Fruit fly (Drosophila melanogaster) whole organism, embryonic: ENCODE measurements around the gene CG11892.
A peak's percentile ranks its signal among the peaks of the same experiment; 100 is the strongest.

Source experiments
- Ada2b ChIP-seq: fragments of 200-800 bp; sonication (Bioruptor generic); IDR thresholded peaks from 2 replicates; pipeline ENCODE4 v1.3.6; 2022; ENCODE audit warnings: missing biosample characterization, missing genetic modification characterization
- Blimp-1 ChIP-seq: fragments of 200-800 bp; sonication (Bioruptor generic); optimal IDR thresholded peaks from 3 replicates; lab custom pipeline; 2018; ENCODE audit warnings: missing biosample characterization, missing genetic modification characterization, mild to moderate bottlenecking, moderate library complexity, missing genetic modification reagents
- C15 ChIP-seq: fragments of 200-800 bp; sonication (Bioruptor generic); IDR thresholded peaks from 3 replicates; pipeline ENCODE4 v1.3.6; 2022; ENCODE audit warnings: missing biosample characterization, missing genetic modification characterization
- CG10321 ChIP-seq: fragments of 200-800 bp; sonication (Bioruptor generic); IDR thresholded peaks from 2 replicates; pipeline ENCODE4 v1.3.6; 2022; ENCODE audit warnings: missing biosample characterization, missing genetic modification characterization
- CG10366 ChIP-seq: fragments of 200-800 bp; sonication (Bioruptor generic); IDR thresholded peaks from 2 replicates; pipeline ENCODE4 v1.3.6; 2022; ENCODE audit warnings: missing biosample characterization, missing genetic modification characterization
- CG12659 ChIP-seq: fragments of 200-800 bp; sonication (Bioruptor generic); optimal IDR thresholded peaks from 3 replicates; lab custom pipeline; 2017; ENCODE audit warnings: mild to moderate bottlenecking, missing biosample characterization, missing genetic modification reagents, missing genetic modification characterization
- CG12744 ChIP-seq: fragments of 200-800 bp; sonication (Bioruptor generic); optimal IDR thresholded peaks from 2 replicates; lab custom pipeline; 2016; ENCODE audit warnings: missing biosample characterization, missing genetic modification characterization
- CG15269 ChIP-seq: fragments of 200-800 bp; sonication (Bioruptor generic); optimal IDR thresholded peaks from 2 replicates; lab custom pipeline; 2018; ENCODE audit warnings: missing biosample characterization, mild to moderate bottlenecking, missing genetic modification characterization, moderate library complexity
- CG1602 ChIP-seq: fragments of 200-800 bp; sonication (Bioruptor generic); optimal IDR thresholded peaks from 3 replicates; lab custom pipeline; 2016; ENCODE audit warnings: missing biosample characterization, missing genetic modification characterization
- CG17829 ChIP-seq: fragments of 200-800 bp; optimal IDR thresholded peaks from 2 replicates; lab custom pipeline; 2019; ENCODE audit warnings: missing biosample characterization, mild to moderate bottlenecking, missing genetic modification characterization, moderate library complexity
- CG30431 ChIP-seq: fragments of 200-800 bp; sonication (Bioruptor generic); optimal IDR thresholded peaks from 2 replicates; lab custom pipeline; 2017; ENCODE audit warnings: missing biosample characterization, missing genetic modification characterization
- CG31365 ChIP-seq: fragments of 200-800 bp; sonication (Bioruptor generic); optimal IDR thresholded peaks from 2 replicates; lab custom pipeline; 2018; ENCODE audit warnings: missing biosample characterization, mild to moderate bottlenecking, missing genetic modification characterization
- CG32532 ChIP-seq: fragments of 200-800 bp; sonication (Bioruptor generic); IDR thresholded peaks from 2 replicates; pipeline ENCODE4 v1.3.6; 2022; ENCODE audit warnings: missing biosample characterization, missing genetic modification characterization
- CG33213 ChIP-seq: fragments of 200-800 bp; sonication (Bioruptor generic); optimal IDR thresholded peaks from 3 replicates; lab custom pipeline; 2016; ENCODE audit warnings: missing biosample characterization, missing genetic modification characterization
- CG34224 ChIP-seq: fragments of 200-800 bp; sonication (Bioruptor generic); IDR thresholded peaks from 3 replicates; pipeline ENCODE4 v1.3.6; 2022; ENCODE audit warnings: missing biosample characterization, missing genetic modification characterization; ENCODE audit not compliant: partially characterized antibody
- CG4617 ChIP-seq: fragments of 200-800 bp; sonication (Bioruptor generic); optimal IDR thresholded peaks from 3 replicates; lab custom pipeline; 2016; ENCODE audit warnings: missing biosample characterization, missing genetic modification characterization, borderline replicate concordance
- CG4820 ChIP-seq: fragments of 200-800 bp; sonication (Bioruptor generic); optimal IDR thresholded peaks from 3 replicates; lab custom pipeline; 2016; ENCODE audit warnings: missing biosample characterization, missing genetic modification characterization
- CG6175 ChIP-seq: fragments of 200-800 bp; sonication (Bioruptor generic); IDR thresholded peaks from 3 replicates; pipeline ENCODE4 v1.3.6; 2022; ENCODE audit warnings: missing biosample characterization, missing genetic modification characterization
- CG9932 ChIP-seq: fragments of 200-800 bp; sonication (Bioruptor generic); IDR thresholded peaks from 2 replicates; pipeline ENCODE4 v1.3.6; 2022; ENCODE audit warnings: missing biosample characterization, missing genetic modification characterization
- Dip3 ChIP-seq: fragments of 200-800 bp; sonication (Bioruptor generic); optimal IDR thresholded peaks from 3 replicates; lab custom pipeline; 2016; ENCODE audit warnings: missing biosample characterization, missing genetic modification characterization
- Ets65A ChIP-seq: fragments of 200-800 bp; sonication (Bioruptor generic); peaks from one replicate; lab custom pipeline; 2016; ENCODE audit warnings: missing biosample characterization, missing genetic modification characterization
- HLH54F ChIP-seq: fragments of 200-800 bp; sonication (Bioruptor generic); optimal IDR thresholded peaks from 3 replicates; lab custom pipeline; 2016; ENCODE audit warnings: missing biosample characterization, missing genetic modification characterization
- Lim3 ChIP-seq: fragments of 200-800 bp; sonication (Bioruptor generic); IDR thresholded peaks from 2 replicates; pipeline ENCODE4 v1.3.6; 2022; ENCODE audit warnings: missing biosample characterization, missing genetic modification characterization
- MESR4 ChIP-seq: fragments of 200-800 bp; sonication (Bioruptor generic); optimal IDR thresholded peaks from 2 replicates; lab custom pipeline; 2018; ENCODE audit warnings: missing biosample characterization, mild to moderate bottlenecking, missing genetic modification characterization, moderate library complexity
- Meics ChIP-seq: fragments of 200-800 bp; sonication (Bioruptor generic); optimal IDR thresholded peaks from 2 replicates; lab custom pipeline; 2017; ENCODE audit warnings: missing biosample characterization, mild to moderate bottlenecking, missing genetic modification characterization
- Mes4 ChIP-seq: fragments of 200-800 bp; sonication (Bioruptor generic); optimal IDR thresholded peaks from 2 replicates; lab custom pipeline; 2016; ENCODE audit warnings: missing biosample characterization, missing genetic modification characterization
- Myb ChIP-seq: fragments of 200-800 bp; sonication (Bioruptor generic); optimal IDR thresholded peaks from 2 replicates; lab custom pipeline; 2016; ENCODE audit warnings: missing biosample characterization, missing genetic modification characterization
- Nf-YC ChIP-seq: fragments of 200-800 bp; optimal IDR thresholded peaks from 3 replicates; lab custom pipeline; 2019; ENCODE audit warnings: missing biosample characterization, mild to moderate bottlenecking, missing genetic modification characterization, moderate library complexity
- Ravus ChIP-seq: fragments of 200-800 bp; sonication (Bioruptor generic); IDR thresholded peaks from 2 replicates; pipeline ENCODE4 v1.3.6; 2022; ENCODE audit warnings: missing biosample characterization, missing genetic modification characterization
- Tbp ChIP-seq: fragments of >200 bp; optimal IDR thresholded peaks from 2 replicates; lab custom pipeline; 2018; ENCODE audit warnings: missing biosample characterization, missing genetic modification characterization
- amos ChIP-seq: fragments of 200-800 bp; sonication (Bioruptor generic); IDR thresholded peaks from 2 replicates; pipeline ENCODE4 v1.3.6; 2022; ENCODE audit warnings: missing biosample characterization, missing genetic modification characterization; ENCODE audit not compliant: partially characterized antibody
- croc ChIP-seq: fragments of 200-800 bp; sonication (Bioruptor generic); conservative IDR thresholded peaks from 3 replicates; pipeline ENCODE4 v1.3.6; 2022; ENCODE audit warnings: missing biosample characterization, missing genetic modification characterization
- crol ChIP-seq: fragments of 200-800 bp; sonication (Bioruptor generic); IDR thresholded peaks from 2 replicates; pipeline ENCODE4 v1.3.6; 2022; ENCODE audit warnings: missing biosample characterization, missing genetic modification characterization
- danr ChIP-seq: fragments of 200-800 bp; sonication (Bioruptor generic); IDR thresholded peaks from 2 replicates; pipeline ENCODE4 v1.3.6; 2022; ENCODE audit warnings: missing biosample characterization, missing genetic modification characterization
- dm ChIP-seq: fragments of 200-800 bp; sonication (Bioruptor generic); optimal IDR thresholded peaks from 3 replicates; lab custom pipeline; 2016; ENCODE audit warnings: missing biosample characterization, missing genetic modification characterization
- ftz-f1 ChIP-seq: fragments of 200-800 bp; sonication (Bioruptor generic); optimal IDR thresholded peaks from 2 replicates; lab custom pipeline; 2016; ENCODE audit warnings: missing biosample characterization, missing genetic modification characterization
- knrl ChIP-seq: fragments of 200-800 bp; sonication (Bioruptor generic); IDR thresholded peaks from 3 replicates; pipeline ENCODE4 v1.3.6; 2022; ENCODE audit warnings: missing biosample characterization, missing genetic modification characterization; ENCODE audit not compliant: partially characterized antibody
- lilli ChIP-seq: fragments of 200-800 bp; sonication (Bioruptor generic); optimal IDR thresholded peaks from 3 replicates; lab custom pipeline; 2016; ENCODE audit warnings: missing biosample characterization, missing genetic modification characterization
- mld ChIP-seq: fragments of 200-800 bp; sonication (Bioruptor generic); IDR thresholded peaks from 3 replicates; pipeline ENCODE4 v1.3.6; 2022; ENCODE audit warnings: missing biosample characterization, missing genetic modification characterization; ENCODE audit not compliant: partially characterized antibody
- org-1 ChIP-seq: fragments of 200-800 bp; sonication (Bioruptor generic); optimal IDR thresholded peaks from 2 replicates; lab custom pipeline; 2017; ENCODE audit warnings: missing biosample characterization, missing genetic modification characterization
- pb ChIP-seq: fragments of 200-800 bp; sonication (Bioruptor generic); optimal IDR thresholded peaks from 3 replicates; lab custom pipeline; 2016; ENCODE audit warnings: missing biosample characterization, missing genetic modification characterization
- psq ChIP-seq: fragments of 200-800 bp; sonication (Bioruptor generic); optimal IDR thresholded peaks from 2 replicates; lab custom pipeline; 2017; ENCODE audit warnings: missing biosample characterization, missing genetic modification characterization
- salm ChIP-seq: fragments of 200-800 bp; sonication (Bioruptor generic); optimal IDR thresholded peaks from 2 replicates; lab custom pipeline; 2018; ENCODE audit warnings: missing biosample characterization, mild to moderate bottlenecking, missing genetic modification characterization
- scrt ChIP-seq: fragments of 200-800 bp; sonication (Bioruptor generic); optimal IDR thresholded peaks from 2 replicates; lab custom pipeline; 2018; ENCODE audit warnings: missing biosample characterization, mild to moderate bottlenecking, missing genetic modification characterization, moderate library complexity
- sd ChIP-seq: fragments of 200-800 bp; sonication (Bioruptor generic); optimal IDR thresholded peaks from 3 replicates; lab custom pipeline; 2018; ENCODE audit warnings: missing biosample characterization, mild to moderate bottlenecking, missing genetic modification characterization, moderate library complexity
- slbo ChIP-seq: fragments of 200-800 bp; sonication (Bioruptor generic); IDR thresholded peaks from 2 replicates; pipeline ENCODE4 v1.3.6; 2022; ENCODE audit warnings: missing biosample characterization, missing genetic modification characterization
- trem ChIP-seq: fragments of 200-800 bp; optimal IDR thresholded peaks from 3 replicates; lab custom pipeline; 2019; ENCODE audit warnings: missing biosample characterization, mild to moderate bottlenecking, missing genetic modification characterization, moderate library complexity
- tx ChIP-seq: fragments of 200-800 bp; sonication (Bioruptor generic); optimal IDR thresholded peaks from 2 replicates; lab custom pipeline; 2016; ENCODE audit warnings: missing biosample characterization, missing genetic modification characterization
- unc-4 ChIP-seq: fragments of 200-800 bp; sonication (Bioruptor generic); IDR thresholded peaks from 2 replicates; pipeline ENCODE4 v1.3.6; 2022; ENCODE audit warnings: missing biosample characterization, missing genetic modification characterization; ENCODE audit not compliant: partially characterized antibody
- vnd ChIP-seq: fragments of 200-800 bp; sonication (Bioruptor generic); IDR thresholded peaks from 3 replicates; pipeline ENCODE4 v1.3.6; 2022; ENCODE audit warnings: missing biosample characterization, missing genetic modification characterization; ENCODE audit not compliant: partially characterized antibody
- wor ChIP-seq: fragments of 200-800 bp; sonication (Bioruptor generic); IDR thresholded peaks from 2 replicates; pipeline ENCODE4 v1.3.6; 2022; ENCODE audit warnings: missing biosample characterization, missing genetic modification characterization

The CG11892 gene

dm6 chr3R:25247379-25247869 is 33.9 kb upstream of the CG11892 start, which contains the start of the genes RpS27 and Nup37 (continued):
- peak; percentile 78; the same call in 1 of the 2 replicates for TF ChIP-seq crol (GFP tag; lab: Robert Waterston, UW)
- peak; percentile 99 for TF ChIP-seq Mes4 (GFP tag; lab: Kevin White, UChicago)
- peak; percentile 98 for TF ChIP-seq CG6175 (GFP tag; lab: Robert Waterston, UW)
- peak; percentile 41; the same call in 1 of the 2 replicates for TF ChIP-seq amos
- peak; percentile 96 for TF ChIP-seq lilli (GFP tag; lab: Kevin White, UChicago)
- peak; percentile 94 for TF ChIP-seq CG15269 (tag; lab: Kevin White, UChicago)
- TF ChIP-seq ftz-f1, result peak; percentile 90
- peak; percentile 96 for TF ChIP-seq CG10366 (GFP tag; lab: Robert Waterston, UW)
- TF ChIP-seq croc, result peak; percentile 88
- TF ChIP-seq Ets65A, result peak; percentile 100
- peak; percentile 98 for TF ChIP-seq Dip3 (GFP tag; lab: Kevin White, UChicago)
- no peak for TF ChIP-seq mld (GFP tag; lab: Robert Waterston, UW)
- peak; percentile 98 for TF ChIP-seq CG32532 (GFP tag; lab: Robert Waterston, UW)
- peak; percentile 87 for TF ChIP-seq Ada2b (GFP tag; lab: Robert Waterston, UW)
- peak; percentile 94 for TF ChIP-seq psq
- TF ChIP-seq MESR4, result peak; percentile 99
- peak; percentile 96 for TF ChIP-seq CG12744
- peak; percentile 99 for TF ChIP-seq CG12659 (GFP tag; lab: Kevin White, UChicago)
- TF ChIP-seq trem (tag; lab: Kevin White, UChicago), result peak; percentile 94
- peak; percentile 99 for TF ChIP-seq CG33213
- TF ChIP-seq org-1 (GFP tag; lab: Kevin White, UChicago), result peak; percentile 97
- TF ChIP-seq Nf-YC (tag; lab: Kevin White, UChicago), result peak; percentile 88
- no peak for TF ChIP-seq vnd (GFP tag; lab: Robert Waterston, UW)
- TF ChIP-seq Blimp-1 (GFP tag; lab: Kevin White, UChicago), result peak; percentile 86
- peak; percentile 95 for TF ChIP-seq CG1602 (GFP tag; lab: Kevin White, UChicago)
- TF ChIP-seq Tbp (GFP tag; lab: Kevin White, UChicago), result no peak
- TF ChIP-seq knrl (GFP tag; lab: Robert Waterston, UW), result 0 out of 3 replicates have a peak, but pooled peaks have one; percentile 44
- TF ChIP-seq CG30431 (GFP tag; lab: Kevin White, UChicago), result peak; percentile 98
- TF ChIP-seq Myb (GFP tag; lab: Kevin White, UChicago), result peak; percentile 94
- TF ChIP-seq unc-4 (GFP tag; lab: Robert Waterston, UW), result 0 out of 2 replicates have a peak, but pooled peaks have one; percentile 21
- peak; percentile 97 for TF ChIP-seq tx (GFP tag; lab: Kevin White, UChicago)
- peak; percentile 97 for TF ChIP-seq CG4820 (GFP tag; lab: Kevin White, UChicago)
- peak; percentile 99 for TF ChIP-seq pb (GFP tag; lab: Kevin White, UChicago)
- TF ChIP-seq CG34224, result no peak
- TF ChIP-seq slbo (GFP tag; lab: Robert Waterston, UW), result peak; percentile 98
- TF ChIP-seq CG9932 (GFP tag; lab: Robert Waterston, UW), result peak; percentile 98
- peak; percentile 99 for TF ChIP-seq Meics (GFP tag; lab: Kevin White, UChicago)
- peak; percentile 94 for TF ChIP-seq CG17829 (tag; lab: Kevin White, UChicago)
- peak; percentile 83 for TF ChIP-seq sd
- TF ChIP-seq Lim3 (GFP tag; lab: Robert Waterston, UW), result peak; percentile 68; the same call in 1 of the 2 replicates
- TF ChIP-seq wor (GFP tag; lab: Robert Waterston, UW), result peak; percentile 74
- TF ChIP-seq dm (GFP tag; lab: Kevin White, UChicago), result peak; percentile 99
- peak; percentile 98 for TF ChIP-seq HLH54F (GFP tag; lab: Kevin White, UChicago)
- peak; percentile 92 for TF ChIP-seq CG31365 (tag; lab: Kevin White, UChicago)
- TF ChIP-seq CG4617 (GFP tag; lab: Kevin White, UChicago), result peak; percentile 99
- peak; percentile 93 for TF ChIP-seq C15
- peak; percentile 82 for TF ChIP-seq danr
- TF ChIP-seq Ravus (GFP tag; lab: Robert Waterston, UW), result peak; percentile 72
- TF ChIP-seq scrt (GFP tag; lab: Kevin White, UChicago), result peak; percentile 96
- peak; percentile 90 for TF ChIP-seq salm
- peak; percentile 84 for TF ChIP-seq CG10321 (GFP tag; lab: Robert Waterston, UW)
